Worm (Caenorhabditis elegans) whole organism, L1 larva: ENCODE results near the gene R02F2.10.
A peak's percentile ranks its signal among the peaks of the same experiment; 100 is the strongest.

ENCODE experiments used
- C04F5.9 ChIP-seq: sonication (generic microtip); optimal IDR thresholded peaks from 2 replicates; lab custom pipeline; 2016; ENCODE audit warnings: missing genetic modification characterization, missing compliant biosample characterization
- C16A3.4 ChIP-seq: fragments of 150-350 bp; optimal IDR thresholded peaks from 2 replicates; lab custom pipeline; 2014; ENCODE audit warnings: missing biosample characterization, missing genetic modification characterization
- C34B4.2 ChIP-seq: sonication (generic microtip); optimal IDR thresholded peaks from 2 replicates; lab custom pipeline; 2017; ENCODE audit warnings: mild to moderate bottlenecking, missing genetic modification characterization, missing compliant biosample characterization
- Y116A8C.19 ChIP-seq: sonication (generic microtip); optimal IDR thresholded peaks from 2 replicates; lab custom pipeline; 2016; ENCODE audit warnings: missing compliant biosample characterization, missing genetic modification characterization, borderline replicate concordance
- alr-1 ChIP-seq: fragments of 200-800 bp; sonication (Bioruptor generic); optimal IDR thresholded peaks from 2 replicates; lab custom pipeline; 2018; ENCODE audit warnings: borderline replicate concordance, mild to moderate bottlenecking, missing genetic modification characterization, missing compliant biosample characterization
- aly-2 ChIP-seq: fragments of 150-350 bp; optimal IDR thresholded peaks from 2 replicates; lab custom pipeline; 2014; ENCODE audit warnings: missing biosample characterization, missing genetic modification characterization
- ama-1 ChIP-seq: fragments of 150-350 bp; optimal IDR thresholded peaks from 2 replicates; lab custom pipeline; 2014
- blmp-1 ChIP-seq: fragments of 150-350 bp; optimal IDR thresholded peaks from 2 replicates; lab custom pipeline; 2014; ENCODE audit warnings: missing biosample characterization, missing genetic modification characterization
- ceh-63 ChIP-seq: fragments of 200-800 bp; sonication (Bioruptor generic); optimal IDR thresholded peaks from 2 replicates; lab custom pipeline; 2018; ENCODE audit warnings: mild to moderate bottlenecking, missing genetic modification characterization, missing compliant biosample characterization
- ceh-88 ChIP-seq: fragments of 200-800 bp; sonication (Bioruptor generic); IDR thresholded peaks from 2 replicates; pipeline ENCODE4 v1.3.6; 2022; ENCODE audit warnings: missing genetic modification characterization, missing compliant biosample characterization
- ceh-90 ChIP-seq: sonication (generic microtip); optimal IDR thresholded peaks from 2 replicates; lab custom pipeline; 2016; ENCODE audit warnings: missing genetic modification characterization, missing compliant biosample characterization
- ces-1 ChIP-seq: fragments of 150-350 bp; optimal IDR thresholded peaks from 2 replicates; lab custom pipeline; 2014; ENCODE audit warnings: missing biosample characterization, missing genetic modification reagents, missing genetic modification characterization
- dpl-1 ChIP-seq, 3 experiments: fragments of 150-350 bp in 2 of 3; sonication (generic microtip) in 1 of 3; optimal IDR thresholded peaks; 2 replicates each; lab custom pipeline; 2014 to 2017; ENCODE audit warnings: missing biosample characterization in 3 of 3, missing genetic modification characterization in 3 of 3, missing genetic modification reagents in 3 of 3
- efl-3 ChIP-seq: fragments of 200-800 bp; sonication (Bioruptor generic); optimal IDR thresholded peaks from 2 replicates; lab custom pipeline; 2018; ENCODE audit warnings: mild to moderate bottlenecking, missing genetic modification characterization, missing compliant biosample characterization
- egl-13 ChIP-seq: sonication (generic microtip); optimal IDR thresholded peaks from 2 replicates; lab custom pipeline; 2016; ENCODE audit warnings: missing genotype, missing genetic modification reagents, missing genetic modification characterization, missing compliant biosample characterization
- elt-3 ChIP-seq, 6 experiments: fragments of 150-350 bp in 1 of 6; sonication (generic microtip); optimal IDR thresholded peaks; 2 replicates each; lab custom pipeline; 2017 to 2018; ENCODE audit warnings: missing biosample characterization in 6 of 6, missing genetic modification characterization in 6 of 6, inconsistent platforms in 1 of 6
- ets-5 ChIP-seq: fragments of 200-800 bp; sonication (Bioruptor generic); IDR thresholded peaks from 2 replicates; pipeline ENCODE4 v1.3.6; 2022; ENCODE audit warnings: missing genetic modification characterization, missing compliant biosample characterization
- fkh-4 ChIP-seq: sonication (generic microtip); optimal IDR thresholded peaks from 2 replicates; lab custom pipeline; 2016; ENCODE audit warnings: missing compliant biosample characterization, missing genetic modification characterization, borderline replicate concordance
- fkh-8 ChIP-seq: sonication (generic microtip); optimal IDR thresholded peaks from 2 replicates; lab custom pipeline; 2016; ENCODE audit warnings: mild to moderate bottlenecking, missing genetic modification characterization, missing compliant biosample characterization
- grh-1 ChIP-seq: fragments of 200-800 bp; sonication (Bioruptor generic); IDR thresholded peaks from 2 replicates; pipeline ENCODE4 v1.3.6; 2022; ENCODE audit warnings: missing genetic modification reagents, missing genetic modification characterization, missing compliant biosample characterization
- hlh-17 ChIP-seq: fragments of 200-800 bp; sonication (Bioruptor generic); optimal IDR thresholded peaks from 2 replicates; lab custom pipeline; 2018; ENCODE audit warnings: missing genetic modification characterization, mild to moderate bottlenecking, missing compliant biosample characterization, moderate library complexity, borderline replicate concordance
- hpl-2 ChIP-seq: fragments of 150-350 bp; optimal IDR thresholded peaks from 2 replicates; lab custom pipeline; 2014; ENCODE audit warnings: missing biosample characterization, missing genetic modification reagents, missing genetic modification characterization
- isw-1 ChIP-seq: fragments of 200-800 bp; sonication (Bioruptor generic); IDR thresholded peaks from 2 replicates; pipeline ENCODE4 v1.3.6; 2022; ENCODE audit warnings: missing genetic modification characterization, missing compliant biosample characterization
- jun-1 ChIP-seq: fragments of 150-350 bp; optimal IDR thresholded peaks from 2 replicates; lab custom pipeline; 2014; ENCODE audit warnings: missing biosample characterization, missing genetic modification reagents, missing genetic modification characterization
- lin-13 ChIP-seq: fragments of 150-350 bp; optimal IDR thresholded peaks from 2 replicates; lab custom pipeline; 2014; ENCODE audit warnings: missing biosample characterization, missing genetic modification reagents, missing genetic modification characterization
- lin-14 ChIP-seq: fragments of 200-800 bp; sonication (Bioruptor generic); optimal IDR thresholded peaks from 2 replicates; lab custom pipeline; 2018; ENCODE audit warnings: mild to moderate bottlenecking, missing genetic modification characterization, moderate library complexity, missing compliant biosample characterization
- lin-15B ChIP-seq: fragments of 150-350 bp; sonication (generic microtip); optimal IDR thresholded peaks from 3 replicates; lab custom pipeline; 2014; ENCODE audit warnings: missing biosample characterization, missing genetic modification characterization
- lin-35 ChIP-seq, 2 experiments: fragments of 150-350 bp; optimal IDR thresholded peaks; 2 replicates each; lab custom pipeline; 2014; ENCODE audit warnings: missing biosample characterization in 2 of 2, missing genetic modification characterization in 2 of 2, missing genetic modification reagents in 2 of 2
- lin-39 ChIP-seq: fragments of 150-350 bp; optimal IDR thresholded peaks from 2 replicates; lab custom pipeline; 2014; ENCODE audit warnings: missing biosample characterization, missing genetic modification reagents, missing genetic modification characterization
- mab-9 ChIP-seq: fragments of 200-800 bp; sonication (Bioruptor generic); IDR thresholded peaks from 2 replicates; pipeline ENCODE4 v1.3.6; 2022; ENCODE audit warnings: missing genetic modification reagents, missing genetic modification characterization, missing compliant biosample characterization
- mef-2 ChIP-seq: fragments of 150-350 bp; optimal IDR thresholded peaks from 2 replicates; lab custom pipeline; 2014; ENCODE audit warnings: missing biosample characterization, missing genetic modification characterization
- mep-1 ChIP-seq: fragments of 150-350 bp; optimal IDR thresholded peaks from 2 replicates; lab custom pipeline; 2014; ENCODE audit warnings: missing biosample characterization, missing genetic modification characterization
- nhr-12 ChIP-seq: sonication (generic microtip); optimal IDR thresholded peaks from 2 replicates; lab custom pipeline; 2017; ENCODE audit warnings: missing biosample characterization, missing genetic modification characterization
- nhr-19 ChIP-seq: fragments of 200-800 bp; sonication (Bioruptor generic); conservative IDR thresholded peaks from 2 replicates; pipeline ENCODE4 v1.3.6; 2022; ENCODE audit warnings: missing genetic modification characterization, missing compliant biosample characterization
- nhr-237 ChIP-seq: fragments of 150-350 bp; optimal IDR thresholded peaks from 2 replicates; lab custom pipeline; 2014; ENCODE audit warnings: missing biosample characterization, missing genetic modification characterization
- nhr-47 ChIP-seq: sonication (generic microtip); optimal IDR thresholded peaks from 2 replicates; lab custom pipeline; 2016; ENCODE audit warnings: mild to moderate bottlenecking, missing genetic modification characterization, moderate library complexity, missing compliant biosample characterization
- nhr-76 ChIP-seq: sonication (generic microtip); optimal IDR thresholded peaks from 2 replicates; lab custom pipeline; 2017; ENCODE audit warnings: missing biosample characterization, missing genetic modification characterization
- nhr-77 ChIP-seq: fragments of 150-350 bp; optimal IDR thresholded peaks from 2 replicates; lab custom pipeline; 2014; ENCODE audit warnings: missing biosample characterization, missing genetic modification characterization
- nhr-85 ChIP-seq: sonication (generic microtip); peaks from one replicate; lab custom pipeline; 2016; ENCODE audit warnings: missing genetic modification characterization, inconsistent platforms, missing compliant biosample characterization
- pag-3 ChIP-seq: sonication (generic microtip); optimal IDR thresholded peaks from 2 replicates; lab custom pipeline; 2017; ENCODE audit warnings: missing genetic modification characterization, mild to moderate bottlenecking, missing compliant biosample characterization, antibody characterized with exemption, borderline replicate concordance; ENCODE audit not compliant: insufficient read depth
- pqm-1 ChIP-seq: sonication (generic microtip); optimal IDR thresholded peaks from 3 replicates; lab custom pipeline; 2017; ENCODE audit warnings: missing biosample characterization, missing genetic modification characterization
- rnt-1 ChIP-seq: sonication (generic microtip); optimal IDR thresholded peaks from 2 replicates; lab custom pipeline; 2016; ENCODE audit warnings: mild to moderate bottlenecking, missing genetic modification characterization, moderate library complexity, missing compliant biosample characterization
- skn-1 ChIP-seq: fragments of 150-350 bp; optimal IDR thresholded peaks from 2 replicates; lab custom pipeline; 2014; ENCODE audit warnings: missing biosample characterization, missing genetic modification characterization
- sox-4 ChIP-seq: sonication (generic microtip); optimal IDR thresholded peaks from 2 replicates; lab custom pipeline; 2016; ENCODE audit warnings: missing genetic modification characterization, missing compliant biosample characterization
- swsn-7 ChIP-seq: sonication (generic microtip); optimal IDR thresholded peaks from 2 replicates; lab custom pipeline; 2016; ENCODE audit warnings: missing genetic modification characterization, missing compliant biosample characterization
- tlp-1 ChIP-seq: fragments of 150-350 bp; optimal IDR thresholded peaks from 2 replicates; lab custom pipeline; 2014; ENCODE audit warnings: missing biosample characterization, missing genetic modification characterization
- unc-130 ChIP-seq: fragments of 150-350 bp; optimal IDR thresholded peaks from 2 replicates; lab custom pipeline; 2017; ENCODE audit warnings: missing biosample characterization, missing genetic modification characterization, inconsistent platforms
- unc-30 ChIP-seq: sonication (generic microtip); optimal IDR thresholded peaks from 2 replicates; lab custom pipeline; 2017; ENCODE audit warnings: missing biosample characterization, missing genetic modification characterization
- unc-62 ChIP-seq: fragments of 150-350 bp; optimal IDR thresholded peaks from 2 replicates; lab custom pipeline; 2014; ENCODE audit warnings: missing biosample characterization, missing genetic modification reagents, missing genetic modification characterization
- unc-86 ChIP-seq: sonication (generic microtip); optimal IDR thresholded peaks from 2 replicates; lab custom pipeline; 2016; ENCODE audit warnings: missing genetic modification characterization, missing compliant biosample characterization
- vab-15 ChIP-seq: sonication (generic microtip); optimal IDR thresholded peaks from 2 replicates; lab custom pipeline; 2017; ENCODE audit warnings: missing genotype, mild to moderate bottlenecking, missing genetic modification characterization, missing compliant biosample characterization
- xbp-1 ChIP-seq: sonication (generic microtip); optimal IDR thresholded peaks from 2 replicates; lab custom pipeline; 2016; ENCODE audit warnings: missing genetic modification characterization, missing compliant biosample characterization
- zag-1 ChIP-seq: fragments of 150-350 bp; optimal IDR thresholded peaks from 2 replicates; lab custom pipeline; 2014; ENCODE audit warnings: missing biosample characterization, missing genetic modification characterization
- ztf-11 ChIP-seq, 2 experiments: sonication (generic microtip); optimal IDR thresholded peaks; 2 replicates each; lab custom pipeline; 2016 to 2017; ENCODE audit warnings: missing genetic modification characterization in 2 of 2, missing biosample characterization in 1 of 2, missing compliant biosample characterization in 1 of 2

Gene R02F2.10

DNA sequence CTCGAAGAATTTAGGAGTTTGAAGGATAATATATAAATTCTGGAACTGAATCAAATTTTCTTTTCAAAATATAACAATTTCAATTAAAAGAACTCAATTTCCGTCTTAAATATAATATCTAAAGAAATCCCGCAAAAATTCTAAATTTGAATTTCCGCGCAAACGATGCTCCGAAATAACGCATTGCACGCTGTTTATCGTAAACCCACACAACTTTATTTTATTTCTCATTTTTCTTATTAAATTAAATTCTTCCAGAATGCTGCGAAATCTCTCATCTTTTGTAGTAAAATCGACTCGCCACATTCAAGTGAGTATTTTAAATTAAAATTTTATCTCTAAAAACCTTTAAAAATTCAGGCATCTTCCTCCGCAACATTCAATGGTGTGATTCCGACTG lies 20.9 kb downstream of the R02F2.10 start, which contains the start of gene R02F2.9:
Gene R02F2.9, plus strand, starts transcription at position 218 of the 400 bp plus-strand sequence.
- no peak for TF ChIP-seq vab-15 (tag; lab: Kevin White, UChicago)
- peak; percentile 69 for TF ChIP-seq nhr-19 (GFP tag; lab: Robert Waterston, UW)
- TF ChIP-seq ces-1 (GFP tag; lab: Kevin White, UChicago) = no peak
- TF ChIP-seq lin-14 = peak; percentile 58
- peak; percentile 29 for TF ChIP-seq lin-13 (GFP tag; lab: Kevin White, UChicago)
- peak; percentile 59 for TF ChIP-seq unc-86 (tag; lab: Kevin White, UChicago)
- TF ChIP-seq ceh-88 (GFP tag; lab: Robert Waterston, UW) = no peak
- TF ChIP-seq lin-15B (tag; lab: Kevin White, UChicago) = peak; percentile 32
- TF ChIP-seq egl-13 = peak; percentile 21
- TF ChIP-seq elt-3 (tag; optimal IDR thresholded peaks at IDR 0.05; lab: Kevin White, UChicago) = no peak
- TF ChIP-seq tlp-1 (tag; lab: Kevin White, UChicago) = no peak
- no peak for TF ChIP-seq sox-4 (tag; lab: Kevin White, UChicago)
- no peak for TF ChIP-seq efl-3 (GFP tag; lab: Kevin White, UChicago)
- no peak for TF ChIP-seq nhr-12
- TF ChIP-seq nhr-76 (tag; lab: Kevin White, UChicago) = no peak
- TF ChIP-seq isw-1 (GFP tag; lab: Robert Waterston, UW) = peak; percentile 54
- no peak for TF ChIP-seq pag-3 (tag; lab: Kevin White, UChicago)
- TF ChIP-seq ceh-63 (GFP tag; lab: Kevin White, UChicago) = no peak
- TF ChIP-seq alr-1 = no peak
- TF ChIP-seq swsn-7 (tag; lab: Kevin White, UChicago) = peak; percentile 71
- TF ChIP-seq nhr-237 (tag; lab: Kevin White, UChicago) = no peak
- TF ChIP-seq hpl-2 (GFP tag; lab: Kevin White, UChicago) = no peak
- TF ChIP-seq C16A3.4 (tag; lab: Kevin White, UChicago) = peak; percentile 42
- TF ChIP-seq ceh-90 (tag; lab: Kevin White, UChicago) = peak; percentile 37
- TF ChIP-seq Y116A8C.19 (tag; lab: Kevin White, UChicago) = no peak
- no peak for TF ChIP-seq fkh-4
- TF ChIP-seq fkh-8 = peak; percentile 41
- TF ChIP-seq dpl-1 (GFP tag; optimal IDR thresholded peaks at IDR 0.05; lab: Kevin White, UChicago) = peak; percentile 91 to 95 (median 94)
- peak; percentile 91 to 96 for TF ChIP-seq lin-35 (GFP tag; optimal IDR thresholded peaks at IDR 0.05; lab: Kevin White, UChicago)
- TF ChIP-seq ztf-11 (tag; optimal IDR thresholded peaks at IDR 0.05; lab: Kevin White, UChicago) = no peak
- peak; percentile 55 for TF ChIP-seq blmp-1 (tag; lab: Kevin White, UChicago)
- peak; percentile 16 for TF ChIP-seq lin-39 (tag; lab: Kevin White, UChicago)
- no peak for TF ChIP-seq ets-5
- no peak for TF ChIP-seq hlh-17
- TF ChIP-seq unc-62 = no peak
- TF ChIP-seq aly-2 (tag; lab: Kevin White, UChicago) = peak; percentile 13
- peak; percentile 50 for TF ChIP-seq rnt-1 (tag; lab: Kevin White, UChicago)
- peak; percentile 75 for TF ChIP-seq nhr-85
- no peak for TF ChIP-seq mab-9 (GFP tag; lab: Robert Waterston, UW)
- no peak for TF ChIP-seq ama-1
- peak; percentile 53 for TF ChIP-seq mep-1 (tag; lab: Kevin White, UChicago)
- no peak for TF ChIP-seq jun-1 (tag; lab: Kevin White, UChicago)
- TF ChIP-seq grh-1 = peak; percentile 53; the same call in 1 of the 2 replicates
- no peak for TF ChIP-seq mef-2
- TF ChIP-seq zag-1 = no peak
- TF ChIP-seq skn-1 = peak; percentile 74
- TF ChIP-seq nhr-77 (tag; lab: Kevin White, UChicago) = no peak
- no peak for TF ChIP-seq pqm-1 (tag; lab: Kevin White, UChicago)
- no peak for TF ChIP-seq unc-130 (tag; lab: Kevin White, UChicago)
- peak; percentile 76 for TF ChIP-seq xbp-1
- no peak for TF ChIP-seq unc-30 (tag; lab: Kevin White, UChicago)
- no peak for TF ChIP-seq C34B4.2 (tag; lab: Kevin White, UChicago)
- TF ChIP-seq nhr-47 (tag; lab: Kevin White, UChicago) = peak; percentile 79
- peak; percentile 5 for TF ChIP-seq C04F5.9 (tag; lab: Kevin White, UChicago)
